Worm (Caenorhabditis elegans): ENCODE measurements around the gene F46B3.15.

The F46B3.15 gene

ce11 chrV:20594746-20595145, 38.8 kb downstream of the F46B3.15 start, which contains the start of gene F26F2.10:
TSS of gene F26F2.10 (minus strand) at chrV:20594846.
- TF ChIP-seq nhr-43 (tag; optimal IDR thresholded peaks at IDR 0.05; ENCODE audit: poor library complexity, severe bottlenecking) = no peak
- TF ChIP-seq fkh-10 (GFP tag; optimal IDR thresholded peaks at IDR 0.05) = no peak
- TF ChIP-seq daf-12 (tag; optimal IDR thresholded peaks at IDR 0.05) = no peak
- no peak for TF ChIP-seq elt-1 (tag; optimal IDR thresholded peaks at IDR 0.05)
- TF ChIP-seq skn-1 (tag; optimal IDR thresholded peaks at IDR 0.05) = no peak
- no peak for TF ChIP-seq lin-15B (tag; optimal IDR thresholded peaks at IDR 0.05)
- no peak for TF ChIP-seq ceh-28 (tag; optimal IDR thresholded peaks at IDR 0.05)
- TF ChIP-seq ceh-16 (tag; optimal IDR thresholded peaks at IDR 0.05) = no peak
- no peak for TF ChIP-seq nhr-23 (tag; optimal IDR thresholded peaks at IDR 0.05)
- no peak for TF ChIP-seq egl-5 (tag; optimal IDR thresholded peaks at IDR 0.05)
- TF ChIP-seq nhr-28 (tag; optimal IDR thresholded peaks at IDR 0.05) = no peak
- no peak for TF ChIP-seq R02D3.7 (tag; optimal IDR thresholded peaks at IDR 0.05)
